Fruit fly (Drosophila melanogaster): ENCODE data around the gene CG13022.

CG13022 gene

dm6 chr3L:16969652-16970109, 30.9 kb upstream of the CG13022 start, which contains the start of gene Exn (continued):
- TF ChIP-seq Blimp-1 (GFP tag; optimal IDR thresholded peaks at IDR 0.05), result no peak
- TF ChIP-seq CG8632 (GFP tag; optimal IDR thresholded peaks at IDR 0.05), result peak; percentile 35
- TF ChIP-seq CG7368 (GFP tag; optimal IDR thresholded peaks at IDR 0.05), result peak; percentile 55
- no peak for TF ChIP-seq OdsH (GFP tag; optimal IDR thresholded peaks at IDR 0.05)
- peak; percentile 16 for TF ChIP-seq dsx (GFP tag; optimal IDR thresholded peaks at IDR 0.05; ENCODE audit: poor library complexity, severe bottlenecking)
- peak; percentile 51 for TF ChIP-seq Eip93F (GFP tag; optimal IDR thresholded peaks at IDR 0.05)
- no peak for TF ChIP-seq acj6 (GFP tag; optimal IDR thresholded peaks at IDR 0.05)
- peak; percentile 13 for TF ChIP-seq CG8319 (GFP tag; optimal IDR thresholded peaks at IDR 0.05)
- peak; percentile 45 for TF ChIP-seq esn (GFP tag; optimal IDR thresholded peaks at IDR 0.05)
- TF ChIP-seq CG11902 (GFP tag; optimal IDR thresholded peaks at IDR 0.05), result no peak
- TF ChIP-seq CG1621 (tag; optimal IDR thresholded peaks at IDR 0.05), result peak; percentile 96
- no peak; the same call in 1 of the 3 replicates for TF ChIP-seq eg (GFP tag; IDR thresholded peaks at IDR 0.05)
- no peak for TF ChIP-seq Hr4 (GFP tag; optimal IDR thresholded peaks at IDR 0.05)
- no peak for TF ChIP-seq Ets96B (tag; optimal IDR thresholded peaks at IDR 0.05)

- no peak for TF ChIP-seq Ets96B (tag; optimal IDR thresholded peaks at IDR 0.05)
- peak; percentile 47 for TF ChIP-seq vri (GFP tag; optimal IDR thresholded peaks at IDR 0.05)
These were observed 19.8 kb upstream of the CG13022 start for dm6 chr3L:16958397-16959080.

- TF ChIP-seq eg (GFP tag; IDR thresholded peaks at IDR 0.05), result peak; percentile 60; the same call in 2 of the 3 replicates
- TF ChIP-seq Hr4 (GFP tag; optimal IDR thresholded peaks at IDR 0.05), result no peak
- TF ChIP-seq Blimp-1 (GFP tag; optimal IDR thresholded peaks at IDR 0.05), result no peak
- TF ChIP-seq CG11902 (GFP tag; optimal IDR thresholded peaks at IDR 0.05), result no peak
- peak; percentile 37 for TF ChIP-seq esn (GFP tag; optimal IDR thresholded peaks at IDR 0.05)
- TF ChIP-seq CG15336 (GFP tag; IDR thresholded peaks at IDR 0.05), result peak; percentile 23; the same call in 1 of the 2 replicates
- TF ChIP-seq CG6163 (GFP tag; IDR thresholded peaks at IDR 0.05), result peak; percentile 36; the same call in 2 of the 3 replicates
- peak; percentile 35; the same call in 1 of the 2 replicates for TF ChIP-seq Gug (GFP tag; IDR thresholded peaks at IDR 0.05)
- TF ChIP-seq vri (GFP tag; optimal IDR thresholded peaks at IDR 0.05), result peak; percentile 72
- peak; percentile 25 for TF ChIP-seq CG7368 (GFP tag; optimal IDR thresholded peaks at IDR 0.05)
- peak; percentile 90 for TF ChIP-seq svp (GFP tag)
These were observed 19.0 kb upstream of the CG13022 start, which contains the start of gene Cpr73D for dm6 chr3L:16957534-16958396. Cpr73D (minus strand) TSS chr3L:16957689.

- peak; percentile 51 for TF ChIP-seq eg (GFP tag; IDR thresholded peaks at IDR 0.05)
- 0 out of 2 replicates have a peak, but pooled peaks have one; percentile 11 for TF ChIP-seq Gug (GFP tag; IDR thresholded peaks at IDR 0.05)
- no peak for TF ChIP-seq CG10631 (GFP tag; optimal IDR thresholded peaks at IDR 0.05)
- TF ChIP-seq CG6276 (GFP tag; optimal IDR thresholded peaks at IDR 0.05), result no peak
- TF ChIP-seq CG15336 (GFP tag; IDR thresholded peaks at IDR 0.05), result peak; percentile 45
- TF ChIP-seq Eip78C (GFP tag), result peak; percentile 67
- peak; percentile 33 for TF ChIP-seq Blimp-1 (GFP tag; optimal IDR thresholded peaks at IDR 0.05)
- TF ChIP-seq CG31627 (GFP tag; optimal IDR thresholded peaks at IDR 0.05), result peak; percentile 29
- TF ChIP-seq CG3919 (GFP tag; optimal IDR thresholded peaks at IDR 0.05), result peak; percentile 25
- peak; percentile 36 for TF ChIP-seq net (GFP tag; optimal IDR thresholded peaks at IDR 0.05)
- TF ChIP-seq topi (GFP tag; optimal IDR thresholded peaks at IDR 0.05), result peak; percentile 26
- TF ChIP-seq dac (GFP tag; optimal IDR thresholded peaks at IDR 0.05), result no peak
- TF ChIP-seq fkh (GFP tag; optimal IDR thresholded peaks at IDR 0.05), result peak; percentile 27
- no peak for TF ChIP-seq Ets96B (tag; optimal IDR thresholded peaks at IDR 0.05)
- peak; percentile 55 for TF ChIP-seq Met (GFP tag; optimal IDR thresholded peaks at IDR 0.05)
- TF ChIP-seq Hr4 (GFP tag; optimal IDR thresholded peaks at IDR 0.05), result peak; percentile 30
- TF ChIP-seq Sox15 (GFP tag; optimal IDR thresholded peaks at IDR 0.05), result peak; percentile 4
- TF ChIP-seq cyc (GFP tag; optimal IDR thresholded peaks at IDR 0.05), result peak; percentile 22
- peak; percentile 48 for TF ChIP-seq CG32006 (GFP tag; optimal IDR thresholded peaks at IDR 0.05)
- peak; percentile 37 for TF ChIP-seq CG8632 (GFP tag; optimal IDR thresholded peaks at IDR 0.05)
- no peak for TF ChIP-seq pdm3 (GFP tag; optimal IDR thresholded peaks at IDR 0.05)
- TF ChIP-seq CG6163 (GFP tag; IDR thresholded peaks at IDR 0.05), result peak; percentile 30; the same call in 1 of the 3 replicates
- no peak for TF ChIP-seq CG10669 (GFP tag; optimal IDR thresholded peaks at IDR 0.05)
- TF ChIP-seq salr (GFP tag; optimal IDR thresholded peaks at IDR 0.05), result no peak
- peak; percentile 23 for TF ChIP-seq acj6 (GFP tag; optimal IDR thresholded peaks at IDR 0.05)
- TF ChIP-seq vri (GFP tag; optimal IDR thresholded peaks at IDR 0.05), result peak; percentile 63
- TF ChIP-seq Sox102F (GFP tag; optimal IDR thresholded peaks at IDR 0.05), result peak; percentile 28
- peak; percentile 34 for TF ChIP-seq CG34406 (GFP tag; optimal IDR thresholded peaks at IDR 0.05)
- peak; percentile 65; the same call in 2 of the 3 replicates for TF ChIP-seq CG8119 (GFP tag; IDR thresholded peaks at IDR 0.05)
These were observed 18.2 kb upstream of the CG13022 start for dm6 chr3L:16956768-16957533.

All from whole organism, prepupa.